Fruit fly (Drosophila melanogaster) whole organism, embryonic: ENCODE results near the gene Drice.

Source experiments
- Adf1 ChIP-seq: fragments of 200-800 bp; sonication (Bioruptor generic); IDR thresholded peaks from 2 replicates; pipeline ENCODE4 v1.3.6; 2022; ENCODE audit warnings: missing biosample characterization, missing genetic modification characterization
- Asciz ChIP-seq: fragments of 200-800 bp; sonication (Bioruptor generic); optimal IDR thresholded peaks from 2 replicates; lab custom pipeline; 2017; ENCODE audit warnings: missing biosample characterization, mild to moderate bottlenecking, missing genetic modification characterization, missing genetic modification reagents
- Atf6 ChIP-seq: fragments of 200-800 bp; sonication (Bioruptor generic); IDR thresholded peaks from 2 replicates; pipeline ENCODE4 v1.3.6; 2022; ENCODE audit warnings: missing biosample characterization, missing genetic modification characterization
- BEAF-32 ChIP-seq: fragments of 200-800 bp; sonication (Bioruptor generic); optimal IDR thresholded peaks from 3 replicates; lab custom pipeline; 2017; ENCODE audit warnings: missing biosample characterization, missing genetic modification characterization, mild to moderate bottlenecking, moderate library complexity, missing genetic modification reagents
- Bdp1 ChIP-seq: fragments of 200-800 bp; sonication (Bioruptor generic); optimal IDR thresholded peaks from 3 replicates; lab custom pipeline; 2016; ENCODE audit warnings: missing biosample characterization, missing genetic modification characterization
- CG10321 ChIP-seq: fragments of 200-800 bp; sonication (Bioruptor generic); IDR thresholded peaks from 2 replicates; pipeline ENCODE4 v1.3.6; 2022; ENCODE audit warnings: missing biosample characterization, missing genetic modification characterization
- CG10543 ChIP-seq: fragments of 200-800 bp; sonication (Bioruptor generic); optimal IDR thresholded peaks from 3 replicates; lab custom pipeline; 2017; ENCODE audit warnings: missing biosample characterization, mild to moderate bottlenecking, missing genetic modification characterization, moderate library complexity
- CG11093 ChIP-seq: fragments of 200-800 bp; sonication (Bioruptor generic); IDR thresholded peaks from 3 replicates; pipeline ENCODE4 v1.3.6; 2022; ENCODE audit warnings: missing biosample characterization, missing genetic modification characterization
- CG12219 ChIP-seq: fragments of 200-800 bp; sonication (Bioruptor generic); optimal IDR thresholded peaks from 3 replicates; lab custom pipeline; 2018; ENCODE audit warnings: missing biosample characterization, mild to moderate bottlenecking, missing genetic modification characterization
- CG13287 ChIP-seq: fragments of 200-800 bp; sonication (Bioruptor generic); IDR thresholded peaks from 2 replicates; pipeline ENCODE4 v1.3.6; 2022; ENCODE audit warnings: missing biosample characterization, missing genetic modification characterization; ENCODE audit not compliant: partially characterized antibody
- CG15479 ChIP-seq: fragments of 200-800 bp; sonication (Bioruptor generic); optimal IDR thresholded peaks from 3 replicates; lab custom pipeline; 2019; ENCODE audit warnings: missing biosample characterization, mild to moderate bottlenecking, missing genetic modification characterization, moderate library complexity
- CG1647 ChIP-seq: fragments of 200-800 bp; sonication (Bioruptor generic); optimal IDR thresholded peaks from 3 replicates; lab custom pipeline; 2016; ENCODE audit warnings: missing biosample characterization, missing genetic modification characterization
- CG16779 ChIP-seq: fragments of 200-800 bp; sonication (Bioruptor generic); IDR thresholded peaks from 2 replicates; pipeline ENCODE4 v1.3.6; 2022; ENCODE audit warnings: missing biosample characterization, missing genetic modification characterization
- CG17829 ChIP-seq: fragments of 200-800 bp; optimal IDR thresholded peaks from 2 replicates; lab custom pipeline; 2019; ENCODE audit warnings: missing biosample characterization, mild to moderate bottlenecking, missing genetic modification characterization, moderate library complexity
- CG32532 ChIP-seq: fragments of 200-800 bp; sonication (Bioruptor generic); IDR thresholded peaks from 2 replicates; pipeline ENCODE4 v1.3.6; 2022; ENCODE audit warnings: missing biosample characterization, missing genetic modification characterization
- CG3838 ChIP-seq: fragments of 200-800 bp; sonication (Bioruptor generic); optimal IDR thresholded peaks from 3 replicates; lab custom pipeline; 2016; ENCODE audit warnings: missing biosample characterization, missing genetic modification characterization
- CG4424 ChIP-seq: fragments of 200-800 bp; sonication (Bioruptor generic); optimal IDR thresholded peaks from 3 replicates; lab custom pipeline; 2016; ENCODE audit warnings: missing biosample characterization, missing genetic modification characterization
- CG4820 ChIP-seq: fragments of 200-800 bp; sonication (Bioruptor generic); optimal IDR thresholded peaks from 3 replicates; lab custom pipeline; 2016; ENCODE audit warnings: missing biosample characterization, missing genetic modification characterization
- CG7839 ChIP-seq: fragments of 200-800 bp; sonication (Bioruptor generic); optimal IDR thresholded peaks from 3 replicates; lab custom pipeline; 2018; ENCODE audit warnings: missing biosample characterization, mild to moderate bottlenecking, missing genetic modification characterization, moderate library complexity
- CG8290 ChIP-seq, 3 experiments: fragments of 200-800 bp; sonication (Bioruptor generic); optimal IDR thresholded peaks; 2 replicates each; lab custom pipeline; 2016 to 2019; ENCODE audit warnings: missing biosample characterization in 3 of 3, missing genetic modification characterization in 3 of 3, mild to moderate bottlenecking in 2 of 3, moderate library complexity in 1 of 3
- CG8388 ChIP-seq: fragments of 200-800 bp; sonication (Bioruptor generic); optimal IDR thresholded peaks from 2 replicates; lab custom pipeline; 2019; ENCODE audit warnings: missing biosample characterization, mild to moderate bottlenecking, missing genetic modification characterization, moderate library complexity
- CG9215 ChIP-seq: fragments of 200-800 bp; sonication (Bioruptor generic); IDR thresholded peaks from 2 replicates; pipeline ENCODE4 v1.3.6; 2022; ENCODE audit warnings: missing biosample characterization, missing genetic modification characterization
- CG9727 ChIP-seq: fragments of 200-800 bp; sonication (Bioruptor generic); optimal IDR thresholded peaks from 3 replicates; lab custom pipeline; 2017; ENCODE audit warnings: missing biosample characterization, mild to moderate bottlenecking, missing genetic modification characterization
- Dek ChIP-seq: fragments of 200-800 bp; sonication (Bioruptor generic); optimal IDR thresholded peaks from 3 replicates; lab custom pipeline; 2019; ENCODE audit warnings: missing biosample characterization, mild to moderate bottlenecking, missing genetic modification characterization, moderate library complexity
- H15 ChIP-seq: fragments of 200-800 bp; sonication (Bioruptor generic); IDR thresholded peaks from 3 replicates; pipeline ENCODE4 v1.3.6; 2022; ENCODE audit warnings: missing biosample characterization, missing genetic modification characterization
- HLH4C ChIP-seq: fragments of 200-800 bp; sonication (Bioruptor generic); IDR thresholded peaks from 3 replicates; pipeline ENCODE4 v1.3.6; 2022; ENCODE audit warnings: missing biosample characterization, missing genetic modification characterization; ENCODE audit not compliant: partially characterized antibody
- Hmr ChIP-seq: fragments of 200-800 bp; sonication (Bioruptor generic); optimal IDR thresholded peaks from 3 replicates; lab custom pipeline; 2017; ENCODE audit warnings: mild to moderate bottlenecking, missing biosample characterization, missing genetic modification reagents, missing genetic modification characterization
- Hr51 ChIP-seq, 2 experiments: fragments of 200-800 bp; sonication (Bioruptor generic); optimal IDR thresholded peaks; 2 replicates in 1 of 2; 3 replicates in 1 of 2; lab custom pipeline; 2016 to 2018; ENCODE audit warnings: missing biosample characterization in 2 of 2, missing genetic modification characterization in 2 of 2, mild to moderate bottlenecking in 1 of 2, moderate library complexity in 1 of 2
- Mad ChIP-seq: fragments of 200-800 bp; sonication (Bioruptor generic); optimal IDR thresholded peaks from 2 replicates; lab custom pipeline; 2016; ENCODE audit warnings: missing biosample characterization, missing genetic modification characterization
- Max ChIP-seq: fragments of 200-800 bp; sonication (Bioruptor generic); optimal IDR thresholded peaks from 2 replicates; lab custom pipeline; 2016; ENCODE audit warnings: missing biosample characterization, mild to moderate bottlenecking, missing genetic modification characterization
- Med ChIP-seq: fragments of 200-800 bp; sonication (Bioruptor generic); peaks from one replicate; lab custom pipeline; 2016; ENCODE audit warnings: missing biosample characterization, missing genetic modification characterization, mild to moderate bottlenecking, inconsistent platforms, moderate library complexity
- Opbp ChIP-seq: fragments of 200-800 bp; sonication (Bioruptor generic); IDR thresholded peaks from 3 replicates; pipeline ENCODE4 v1.3.6; 2022; ENCODE audit warnings: missing biosample characterization, missing genetic modification characterization; ENCODE audit not compliant: partially characterized antibody
- Sin3A ChIP-seq: fragments of >200 bp; optimal IDR thresholded peaks from 2 replicates; lab custom pipeline; 2018
- Spps ChIP-seq: fragments of 200-800 bp; sonication (Bioruptor generic); optimal IDR thresholded peaks from 2 replicates; lab custom pipeline; 2018; ENCODE audit warnings: missing biosample characterization, mild to moderate bottlenecking, missing genetic modification characterization
- Tbp ChIP-seq: fragments of >200 bp; optimal IDR thresholded peaks from 2 replicates; lab custom pipeline; 2018; ENCODE audit warnings: missing biosample characterization, missing genetic modification characterization
- ash1 ChIP-seq: fragments of 200-800 bp; sonication (Bioruptor generic); optimal IDR thresholded peaks from 2 replicates; lab custom pipeline; 2018; ENCODE audit warnings: missing biosample characterization, mild to moderate bottlenecking, missing genetic modification characterization
- corto ChIP-seq: fragments of 200-800 bp; sonication (Bioruptor generic); optimal IDR thresholded peaks from 2 replicates; lab custom pipeline; 2016; ENCODE audit warnings: missing biosample characterization, mild to moderate bottlenecking, missing genetic modification characterization, moderate library complexity
- danr ChIP-seq: fragments of 200-800 bp; sonication (Bioruptor generic); IDR thresholded peaks from 2 replicates; pipeline ENCODE4 v1.3.6; 2022; ENCODE audit warnings: missing biosample characterization, missing genetic modification characterization
- emc ChIP-seq: fragments of 200-800 bp; sonication (Bioruptor generic); optimal IDR thresholded peaks from 2 replicates; lab custom pipeline; 2016; ENCODE audit warnings: missing biosample characterization, missing genetic modification characterization
- jumu ChIP-seq: fragments of 200-800 bp; sonication (Bioruptor generic); optimal IDR thresholded peaks from 3 replicates; lab custom pipeline; 2016; ENCODE audit warnings: missing biosample characterization, missing genetic modification characterization
- ken ChIP-seq: fragments of 200-800 bp; sonication (Bioruptor generic); IDR thresholded peaks from 3 replicates; pipeline ENCODE4 v1.3.6; 2022; ENCODE audit warnings: missing biosample characterization, missing genetic modification characterization
- kni ChIP-seq: fragments of 200-800 bp; sonication (Bioruptor generic); optimal IDR thresholded peaks from 3 replicates; lab custom pipeline; 2017; ENCODE audit warnings: mild to moderate bottlenecking, missing biosample characterization, missing genetic modification reagents, missing genetic modification characterization
- knrl ChIP-seq: fragments of 200-800 bp; sonication (Bioruptor generic); IDR thresholded peaks from 3 replicates; pipeline ENCODE4 v1.3.6; 2022; ENCODE audit warnings: missing biosample characterization, missing genetic modification characterization; ENCODE audit not compliant: partially characterized antibody
- oc ChIP-seq: fragments of 200-800 bp; sonication (Bioruptor generic); optimal IDR thresholded peaks from 2 replicates; lab custom pipeline; 2018; ENCODE audit warnings: missing biosample characterization, mild to moderate bottlenecking, missing genetic modification characterization, moderate library complexity
- odd ChIP-seq: fragments of 200-800 bp; sonication (Bioruptor generic); optimal IDR thresholded peaks from 2 replicates; lab custom pipeline; 2017; ENCODE audit warnings: missing biosample characterization, mild to moderate bottlenecking, missing genetic modification characterization
- pnt ChIP-seq: fragments of 200-800 bp; sonication (Bioruptor generic); optimal IDR thresholded peaks from 3 replicates; lab custom pipeline; 2016; ENCODE audit warnings: missing biosample characterization, missing genetic modification characterization
- pzg ChIP-seq: fragments of 200-800 bp; sonication (Bioruptor generic); optimal IDR thresholded peaks from 3 replicates; lab custom pipeline; 2018; ENCODE audit warnings: missing biosample characterization, mild to moderate bottlenecking, missing genetic modification characterization, moderate library complexity
- sim ChIP-seq: fragments of 200-800 bp; sonication (Bioruptor generic); IDR thresholded peaks from 2 replicates; pipeline ENCODE4 v1.3.6; 2022; ENCODE audit warnings: missing biosample characterization, missing genetic modification characterization
- tgo ChIP-seq: fragments of 200-800 bp; sonication (Bioruptor generic); IDR thresholded peaks from 3 replicates; pipeline ENCODE4 v1.3.6; 2022; ENCODE audit warnings: missing biosample characterization, missing genetic modification characterization
- yki ChIP-seq: fragments of >200 bp; optimal IDR thresholded peaks from 3 replicates; lab custom pipeline; 2018

Drice gene

dm6 chr3R:29802753-29803313 lies 3.4 kb downstream of the Drice start, which contains the start of the genes Etfb and CG7789 (continued):
- TF ChIP-seq knrl (GFP tag; lab: Robert Waterston, UW) (peak; percentile 85), pnt (peak; percentile 55), CG1647 (peak; percentile 65), kni (GFP tag; lab: Kevin White, UChicago) (no peak), Dek (tag; lab: Kevin White, UChicago) (peak; percentile 79), corto (GFP tag; lab: Kevin White, UChicago) (no peak), jumu (GFP tag; lab: Kevin White, UChicago) (peak; percentile 78), pzg (GFP tag; lab: Kevin White, UChicago) (peak; percentile 76), HLH4C (peak; percentile 65), ken (GFP tag; lab: Robert Waterston, UW) (peak; percentile 78), Hmr (GFP tag; lab: Kevin White, UChicago) (no peak), CG32532 (GFP tag; lab: Robert Waterston, UW) (peak; percentile 90), Bdp1 (GFP tag; lab: Kevin White, UChicago) (peak; percentile 55), H15 (GFP tag; lab: Robert Waterston, UW) (peak; percentile 61; the same call in 2 of the 3 replicates), CG8290 (GFP tag; optimal IDR thresholded peaks at IDR 0.05; lab: Kevin White, UChicago) (no peak), CG8290 (tag; optimal IDR thresholded peaks at IDR 0.05; lab: Kevin White, UChicago) (peak in 1 of 2 experiments; percentile 4), CG8388 (GFP tag; lab: Kevin White, UChicago) (peak; percentile 52), CG3838 (GFP tag; lab: Kevin White, UChicago) (no peak), danr (0 out of 2 replicates have a peak, but pooled peaks have one; percentile 34), Hr51 (GFP tag; optimal IDR thresholded peaks at IDR 0.05; lab: Kevin White, UChicago) (peak in 1 of 2 experiments; percentile 48), CG4424 (GFP tag; lab: Kevin White, UChicago) (no peak), Mad (GFP tag; lab: Kevin White, UChicago) (peak; percentile 60), CG17829 (tag; lab: Kevin White, UChicago) (peak; percentile 70), Sin3A (peak; percentile 69), CG12219 (GFP tag; lab: Kevin White, UChicago) (no peak), CG9727 (peak; percentile 61), CG13287 (GFP tag; lab: Robert Waterston, UW) (peak; percentile 93), Atf6 (GFP tag; lab: Robert Waterston, UW) (peak; percentile 52; the same call in 1 of the 2 replicates), oc (tag; lab: Kevin White, UChicago) (no peak), CG11093 (GFP tag; lab: Robert Waterston, UW) (no peak; the same call in 2 of the 3 replicates), tgo (GFP tag; lab: Robert Waterston, UW) (peak; percentile 66), Asciz (GFP tag; lab: Kevin White, UChicago) (no peak), Med (GFP tag; lab: Kevin White, UChicago) (peak; percentile 97), Tbp (GFP tag; lab: Kevin White, UChicago) (no peak), CG16779 (GFP tag; lab: Robert Waterston, UW) (peak; percentile 56; the same call in 1 of the 2 replicates), CG10543 (GFP tag; lab: Kevin White, UChicago) (peak; percentile 68), CG7839 (tag; lab: Kevin White, UChicago) (no peak), BEAF-32 (GFP tag; lab: Kevin White, UChicago) (peak; percentile 92), CG9215 (GFP tag; lab: Robert Waterston, UW) (peak; percentile 75), CG15479 (GFP tag; lab: Kevin White, UChicago) (no peak), odd (GFP tag; lab: Kevin White, UChicago) (no peak), CG10321 (peak; percentile 54), yki (lab: Kevin White, UChicago) (no peak), sim (no peak), CG4820 (peak; percentile 35), Adf1 (GFP tag; lab: Robert Waterston, UW) (peak; percentile 77), Spps (tag; lab: Kevin White, UChicago) (no peak), emc (GFP tag; lab: Kevin White, UChicago) (peak; percentile 12), Opbp (GFP tag; lab: Robert Waterston, UW) (peak; percentile 79), ash1 (GFP tag; lab: Kevin White, UChicago) (no peak), Max (peak; percentile 29)
